Worm (Caenorhabditis elegans) whole organism, L4/young adult: ENCODE measurements around the gene hrpl-1.

Experiments
- W03F9.2 ChIP-seq: fragments of 150-350 bp; optimal IDR thresholded peaks from 2 replicates; lab custom pipeline; 2014; ENCODE audit warnings: missing biosample characterization, missing genetic modification characterization
- dao-5 ChIP-seq: sonication (generic microtip); optimal IDR thresholded peaks from 2 replicates; lab custom pipeline; 2016; ENCODE audit warnings: missing genotype, missing genetic modification characterization, moderate library complexity, missing compliant biosample characterization
- him-1 ChIP-seq: sonication (generic microtip); optimal IDR thresholded peaks from 2 replicates; lab custom pipeline; 2016; ENCODE audit warnings: missing genotype, missing genetic modification reagents, missing genetic modification characterization, missing compliant biosample characterization

DNA sequence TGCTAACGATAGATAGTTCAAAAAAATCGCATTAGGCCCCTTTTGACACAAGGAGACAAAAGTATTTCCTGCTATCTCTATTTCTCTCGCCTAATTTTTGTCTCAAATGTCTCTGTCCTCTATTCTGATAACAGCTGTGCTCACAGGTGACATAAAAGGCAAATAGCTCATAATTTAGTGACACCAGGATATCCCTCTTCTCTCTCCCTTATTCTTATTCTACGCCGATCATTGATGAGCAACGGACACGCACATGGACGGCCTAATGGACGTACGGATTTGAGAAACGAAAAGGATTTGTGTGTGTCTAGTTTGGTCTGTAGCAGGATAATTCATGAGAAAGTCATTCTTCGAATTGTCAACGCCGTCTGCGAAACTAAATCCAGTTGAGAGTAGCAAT lies 37.4 kb downstream of the hrpl-1 start:
- no peak for TF ChIP-seq W03F9.2
- no peak for TF ChIP-seq him-1 (tag; lab: Kevin White, UChicago)
- no peak for TF ChIP-seq dao-5
